Fruit fly (Drosophila melanogaster) whole organism, embryonic: Measurements from ENCODE around the gene Fum1.
A peak's percentile ranks its signal among the peaks of the same experiment; 100 is the strongest.

ENCODE experiments used
- ATbp ChIP-seq: fragments of 200-800 bp; sonication (Bioruptor generic); optimal IDR thresholded peaks from 2 replicates; lab custom pipeline; 2017; ENCODE audit warnings: missing biosample characterization, mild to moderate bottlenecking, missing genetic modification characterization, missing genetic modification reagents
- Awh ChIP-seq: fragments of 200-800 bp; sonication (Bioruptor generic); IDR thresholded peaks from 2 replicates; pipeline ENCODE4, ENCODE4 v1.3.6; 2022; ENCODE audit warnings: missing biosample characterization, missing genetic modification characterization
- CG10565 ChIP-seq: fragments of 200-800 bp; sonication (Bioruptor generic); optimal IDR thresholded peaks from 3 replicates; lab custom pipeline; 2016; ENCODE audit warnings: missing biosample characterization, mild to moderate bottlenecking, missing genetic modification characterization
- CG10654 ChIP-seq: fragments of 200-800 bp; sonication (Bioruptor generic); optimal IDR thresholded peaks from 2 replicates; lab custom pipeline; 2016; ENCODE audit warnings: missing biosample characterization, missing genetic modification characterization
- CG11085 ChIP-seq: fragments of 200-800 bp; sonication (Bioruptor generic); IDR thresholded peaks from 2 replicates; pipeline ENCODE4 v1.3.6; 2022; ENCODE audit warnings: missing biosample characterization, missing genetic modification characterization
- CG1647 ChIP-seq: fragments of 200-800 bp; sonication (Bioruptor generic); optimal IDR thresholded peaks from 3 replicates; lab custom pipeline; 2016; ENCODE audit warnings: missing biosample characterization, missing genetic modification characterization
- CG16813 ChIP-seq: fragments of 200-800 bp; sonication (Bioruptor generic); IDR thresholded peaks from 3 replicates; pipeline ENCODE4 v1.3.6; 2022; ENCODE audit warnings: missing biosample characterization, missing genetic modification characterization; ENCODE audit not compliant: partially characterized antibody
- CG16863 ChIP-seq: fragments of 200-800 bp; sonication (Bioruptor generic); optimal IDR thresholded peaks from 3 replicates; lab custom pipeline; 2016; ENCODE audit warnings: missing biosample characterization, missing genetic modification characterization
- CG17359 ChIP-seq: fragments of 200-800 bp; sonication (Bioruptor generic); optimal IDR thresholded peaks from 3 replicates; lab custom pipeline; 2018; ENCODE audit warnings: missing biosample characterization, mild to moderate bottlenecking, missing genetic modification characterization, moderate library complexity
- CG17612 ChIP-seq: fragments of 200-800 bp; sonication (Bioruptor generic); IDR thresholded peaks from 2 replicates; pipeline ENCODE4 v1.3.6; 2022; ENCODE audit warnings: missing biosample characterization, missing genetic modification characterization
- CG1792 ChIP-seq: fragments of 200-800 bp; sonication (Bioruptor generic); optimal IDR thresholded peaks from 2 replicates; lab custom pipeline; 2016; ENCODE audit warnings: missing biosample characterization, missing genetic modification characterization
- CG18262 ChIP-seq: fragments of 200-800 bp; optimal IDR thresholded peaks from 3 replicates; lab custom pipeline; 2019; ENCODE audit warnings: missing biosample characterization, mild to moderate bottlenecking, missing genetic modification characterization, moderate library complexity
- CG18764 ChIP-seq: fragments of 200-800 bp; sonication (Bioruptor generic); optimal IDR thresholded peaks from 3 replicates; lab custom pipeline; 2016; ENCODE audit warnings: missing biosample characterization, missing genetic modification characterization
- CG2199 ChIP-seq: fragments of 200-800 bp; sonication (Bioruptor generic); IDR thresholded peaks from 3 replicates; pipeline ENCODE4 v1.3.6; 2022; ENCODE audit warnings: missing biosample characterization, missing genetic modification characterization
- CG30431 ChIP-seq: fragments of 200-800 bp; sonication (Bioruptor generic); optimal IDR thresholded peaks from 2 replicates; lab custom pipeline; 2017; ENCODE audit warnings: missing biosample characterization, missing genetic modification characterization
- CG3163 ChIP-seq: fragments of 200-800 bp; sonication (Bioruptor generic); optimal IDR thresholded peaks from 3 replicates; lab custom pipeline; 2016; ENCODE audit warnings: missing biosample characterization, missing genetic modification characterization
- CG33557 ChIP-seq: fragments of 200-800 bp; sonication (Bioruptor generic); optimal IDR thresholded peaks from 2 replicates; lab custom pipeline; 2019; ENCODE audit warnings: missing biosample characterization, mild to moderate bottlenecking, missing genetic modification characterization, moderate library complexity
- CG3407 ChIP-seq: fragments of 200-800 bp; sonication (Bioruptor generic); optimal IDR thresholded peaks from 2 replicates; lab custom pipeline; 2018; ENCODE audit warnings: missing biosample characterization, mild to moderate bottlenecking, missing genetic modification characterization
- CG3995 ChIP-seq: fragments of 200-800 bp; sonication (Bioruptor generic); optimal IDR thresholded peaks from 3 replicates; lab custom pipeline; 2016; ENCODE audit warnings: missing biosample characterization, missing genetic modification characterization
- CG4424 ChIP-seq: fragments of 200-800 bp; sonication (Bioruptor generic); optimal IDR thresholded peaks from 3 replicates; lab custom pipeline; 2016; ENCODE audit warnings: missing biosample characterization, missing genetic modification characterization
- CG4820 ChIP-seq: fragments of 200-800 bp; sonication (Bioruptor generic); optimal IDR thresholded peaks from 3 replicates; lab custom pipeline; 2016; ENCODE audit warnings: missing biosample characterization, missing genetic modification characterization
- CG6254 ChIP-seq: fragments of 200-800 bp; sonication (Bioruptor generic); optimal IDR thresholded peaks from 3 replicates; lab custom pipeline; 2017; ENCODE audit warnings: mild to moderate bottlenecking, missing biosample characterization, missing genetic modification reagents, missing genetic modification characterization
- CG6683 ChIP-seq: fragments of 200-800 bp; sonication (Bioruptor generic); optimal IDR thresholded peaks from 2 replicates; lab custom pipeline; 2017; ENCODE audit warnings: missing biosample characterization, mild to moderate bottlenecking, missing genetic modification characterization, missing genetic modification reagents
- CG7786 ChIP-seq: fragments of 200-800 bp; sonication (Bioruptor generic); optimal IDR thresholded peaks from 2 replicates; lab custom pipeline; 2016; ENCODE audit warnings: missing biosample characterization, missing genetic modification characterization
- CG8478 ChIP-seq: fragments of >200 bp; optimal IDR thresholded peaks from 2 replicates; lab custom pipeline; 2018
- CG9727 ChIP-seq: fragments of 200-800 bp; sonication (Bioruptor generic); optimal IDR thresholded peaks from 3 replicates; lab custom pipeline; 2017; ENCODE audit warnings: missing biosample characterization, mild to moderate bottlenecking, missing genetic modification characterization
- CHES-1-like ChIP-seq: fragments of 200-800 bp; sonication (Bioruptor generic); optimal IDR thresholded peaks from 2 replicates; lab custom pipeline; 2016; ENCODE audit warnings: missing biosample characterization, missing genetic modification characterization
- Dref ChIP-seq: fragments of 200-800 bp; sonication (Bioruptor generic); IDR thresholded peaks from 2 replicates; pipeline ENCODE4 v1.3.6; 2022; ENCODE audit warnings: missing biosample characterization, missing genetic modification characterization
- Fer2 ChIP-seq: fragments of 200-800 bp; sonication (Bioruptor generic); optimal IDR thresholded peaks from 2 replicates; lab custom pipeline; 2018; ENCODE audit warnings: missing biosample characterization, mild to moderate bottlenecking, missing genetic modification characterization, moderate library complexity
- Mrtf ChIP-seq: fragments of 200-800 bp; sonication (Bioruptor generic); IDR thresholded peaks from 3 replicates; pipeline ENCODE4 v1.3.6; 2022; ENCODE audit warnings: missing biosample characterization, missing genetic modification characterization
- NFAT ChIP-seq: fragments of 200-800 bp; sonication (Bioruptor generic); IDR thresholded peaks from 2 replicates; pipeline ENCODE4 v1.3.6; 2022; ENCODE audit warnings: missing biosample characterization, missing genetic modification characterization
- Sox102F ChIP-seq: fragments of 200-800 bp; sonication (Bioruptor generic); optimal IDR thresholded peaks from 2 replicates; lab custom pipeline; 2018; ENCODE audit warnings: missing biosample characterization, mild to moderate bottlenecking, missing genetic modification characterization, moderate library complexity
- Sry-β ChIP-seq: fragments of 200-800 bp; sonication (Bioruptor generic); optimal IDR thresholded peaks from 2 replicates; lab custom pipeline; 2018; ENCODE audit warnings: missing biosample characterization, mild to moderate bottlenecking, missing genetic modification characterization, moderate library complexity
- Ssrp ChIP-seq: fragments of 200-800 bp; sonication (Bioruptor generic); optimal IDR thresholded peaks from 2 replicates; lab custom pipeline; 2018; ENCODE audit warnings: missing biosample characterization, mild to moderate bottlenecking, missing genetic modification characterization, moderate library complexity
- YL-1 ChIP-seq: fragments of 200-800 bp; sonication (Bioruptor generic); optimal IDR thresholded peaks from 3 replicates; lab custom pipeline; 2017; ENCODE audit warnings: missing biosample characterization, mild to moderate bottlenecking, missing genetic modification characterization
- bab2 ChIP-seq: fragments of 200-800 bp; sonication (Bioruptor generic); optimal IDR thresholded peaks from 2 replicates; lab custom pipeline; 2016; ENCODE audit warnings: missing biosample characterization, missing genetic modification characterization
- cad ChIP-seq: fragments of >200 bp; optimal IDR thresholded peaks from 2 replicates; lab custom pipeline; 2017; ENCODE audit warnings: missing biosample characterization, missing genetic modification characterization
- chn ChIP-seq: fragments of 200-800 bp; sonication (Bioruptor generic); optimal IDR thresholded peaks from 2 replicates; lab custom pipeline; 2016; ENCODE audit warnings: missing biosample characterization, missing genetic modification characterization
- fd96Cb ChIP-seq: fragments of 200-800 bp; sonication (Bioruptor generic); optimal IDR thresholded peaks from 2 replicates; lab custom pipeline; 2018; ENCODE audit warnings: missing biosample characterization, mild to moderate bottlenecking, missing genetic modification characterization, moderate library complexity
- kay ChIP-seq: fragments of 200-800 bp; sonication (Bioruptor generic); optimal IDR thresholded peaks from 2 replicates; lab custom pipeline; 2016; ENCODE audit warnings: missing biosample characterization, missing genetic modification characterization
- lmd ChIP-seq: fragments of 200-800 bp; sonication (Bioruptor generic); IDR thresholded peaks from 2 replicates; pipeline ENCODE4 v1.3.6; 2022; ENCODE audit warnings: missing biosample characterization, missing genetic modification characterization
- maf-S ChIP-seq: fragments of 200-800 bp; sonication (Bioruptor generic); optimal IDR thresholded peaks from 2 replicates; lab custom pipeline; 2016; ENCODE audit warnings: missing biosample characterization, missing genetic modification characterization
- oc ChIP-seq: fragments of 200-800 bp; sonication (Bioruptor generic); optimal IDR thresholded peaks from 2 replicates; lab custom pipeline; 2018; ENCODE audit warnings: missing biosample characterization, mild to moderate bottlenecking, missing genetic modification characterization, moderate library complexity
- prd ChIP-seq, 3 experiments: fragments of >200 bp in 2 of 3; fragments of 200-800 bp in 1 of 3; sonication (Bioruptor generic) in 1 of 3; optimal IDR thresholded peaks in 2 of 3; IDR thresholded peaks in 1 of 3; 2 replicates in 2 of 3; 3 replicates in 1 of 3; pipeline versions ENCODE4 v1.3.6 to Lab custom; 2017 to 2022; ENCODE audit warnings: missing biosample characterization in 1 of 3, missing genetic modification characterization in 1 of 3
- scrt ChIP-seq: fragments of 200-800 bp; sonication (Bioruptor generic); optimal IDR thresholded peaks from 2 replicates; lab custom pipeline; 2018; ENCODE audit warnings: missing biosample characterization, mild to moderate bottlenecking, missing genetic modification characterization, moderate library complexity
- sr ChIP-seq: fragments of 200-800 bp; sonication (Bioruptor generic); IDR thresholded peaks from 3 replicates; pipeline ENCODE4 v1.3.6; 2022; ENCODE audit warnings: missing biosample characterization, missing genetic modification characterization
- stwl ChIP-seq: fragments of 200-800 bp; sonication (Bioruptor generic); optimal IDR thresholded peaks from 3 replicates; lab custom pipeline; 2018; ENCODE audit warnings: missing biosample characterization, mild to moderate bottlenecking, missing genetic modification characterization, moderate library complexity
- sug ChIP-seq: fragments of 200-800 bp; optimal IDR thresholded peaks from 2 replicates; lab custom pipeline; 2019; ENCODE audit warnings: missing biosample characterization, mild to moderate bottlenecking, missing genetic modification characterization, moderate library complexity
- trh ChIP-seq: fragments of 200-800 bp; sonication (Bioruptor generic); optimal IDR thresholded peaks from 2 replicates; lab custom pipeline; 2016; ENCODE audit warnings: missing biosample characterization, missing genetic modification characterization
- vvl ChIP-seq: fragments of 200-800 bp; sonication (Bioruptor generic); IDR thresholded peaks from 2 replicates; pipeline ENCODE4 v1.3.6; 2022; ENCODE audit warnings: missing biosample characterization, missing genetic modification characterization
- zf30C ChIP-seq: fragments of 200-800 bp; sonication (Bioruptor generic); optimal IDR thresholded peaks from 3 replicates; lab custom pipeline; 2018; ENCODE audit warnings: missing biosample characterization, mild to moderate bottlenecking, missing genetic modification characterization

Gene Fum1

dm6 chrX:6642593-6643257, 35.5 kb upstream of the Fum1 start (continued):
- TF ChIP-seq CG9727 (GFP tag; lab: Kevin White, UChicago) (peak; percentile 4), CG1792 (GFP tag; lab: Kevin White, UChicago) (no peak), Ssrp (tag; lab: Kevin White, UChicago) (peak; percentile 4), trh (GFP tag; lab: Kevin White, UChicago) (no peak), maf-S (GFP tag; lab: Kevin White, UChicago) (no peak), CG17359 (tag; lab: Kevin White, UChicago) (peak; percentile 6), oc (tag; lab: Kevin White, UChicago) (no peak), kay (GFP tag; lab: Kevin White, UChicago) (no peak), ATbp (GFP tag; lab: Kevin White, UChicago) (peak; percentile 16), Fer2 (tag; lab: Kevin White, UChicago) (no peak), CG3995 (no peak), CG10654 (no peak), CG1647 (GFP tag; lab: Kevin White, UChicago) (no peak), CG11085 (GFP tag; lab: Robert Waterston, UW) (no peak), Sox102F (GFP tag; lab: Kevin White, UChicago) (peak; percentile 41), vvl (GFP tag; lab: Robert Waterston, UW) (peak; percentile 68; the same call in 1 of the 2 replicates), CG4424 (GFP tag; lab: Kevin White, UChicago) (peak; percentile 31), CG8478 (lab: Kevin White, UChicago) (no peak), CG7786 (GFP tag; lab: Kevin White, UChicago) (no peak), CHES-1-like (GFP tag; lab: Kevin White, UChicago) (no peak), CG6683 (no peak), Mrtf (GFP tag; lab: Robert Waterston, UW) (no peak), CG2199 (GFP tag; lab: Robert Waterston, UW) (no peak), bab2 (GFP tag; lab: Kevin White, UChicago) (peak; percentile 14), Awh (GFP tag; lab: Robert Waterston, UW) (no peak), sug (tag; lab: Kevin White, UChicago) (no peak), chn (GFP tag; lab: Kevin White, UChicago) (peak; percentile 0), fd96Cb (tag; lab: Kevin White, UChicago) (peak; percentile 34), YL-1 (GFP tag; lab: Kevin White, UChicago) (no peak), prd (optimal IDR thresholded peaks at IDR 0.05; lab: Kevin White, UChicago) (no peak), prd (GFP tag; IDR thresholded peaks at IDR 0.05; lab: Robert Waterston, UW) (peak; percentile 28; the same call in 1 of the 3 replicates), CG16813 (GFP tag; lab: Robert Waterston, UW) (no peak), CG30431 (GFP tag; lab: Kevin White, UChicago) (no peak), lmd (GFP tag; lab: Robert Waterston, UW) (no peak; the same call in 1 of the 2 replicates), CG3407 (GFP tag; lab: Kevin White, UChicago) (no peak), cad (GFP tag; lab: Kevin White, UChicago) (no peak), NFAT (GFP tag; lab: Robert Waterston, UW) (no peak), zf30C (GFP tag; lab: Kevin White, UChicago) (no peak), CG6254 (GFP tag; lab: Kevin White, UChicago) (no peak), CG17612 (GFP tag; lab: Robert Waterston, UW) (no peak), scrt (GFP tag; lab: Kevin White, UChicago) (no peak), CG33557 (GFP tag; lab: Kevin White, UChicago) (peak; percentile 28), CG18764 (GFP tag; lab: Kevin White, UChicago) (no peak), CG10565 (GFP tag; lab: Kevin White, UChicago) (no peak), CG16863 (GFP tag; lab: Kevin White, UChicago) (no peak), Sry-β (GFP tag; lab: Kevin White, UChicago) (no peak), CG18262 (peak; percentile 59), sr (GFP tag; lab: Robert Waterston, UW) (no peak), CG4820 (GFP tag; lab: Kevin White, UChicago) (peak; percentile 10), stwl (tag; lab: Kevin White, UChicago) (no peak), Dref (GFP tag; lab: Robert Waterston, UW) (no peak), CG3163 (no peak)
